ENCODE assay signal across 7 fruit fly cellular contexts in the genomic region with DNA sequence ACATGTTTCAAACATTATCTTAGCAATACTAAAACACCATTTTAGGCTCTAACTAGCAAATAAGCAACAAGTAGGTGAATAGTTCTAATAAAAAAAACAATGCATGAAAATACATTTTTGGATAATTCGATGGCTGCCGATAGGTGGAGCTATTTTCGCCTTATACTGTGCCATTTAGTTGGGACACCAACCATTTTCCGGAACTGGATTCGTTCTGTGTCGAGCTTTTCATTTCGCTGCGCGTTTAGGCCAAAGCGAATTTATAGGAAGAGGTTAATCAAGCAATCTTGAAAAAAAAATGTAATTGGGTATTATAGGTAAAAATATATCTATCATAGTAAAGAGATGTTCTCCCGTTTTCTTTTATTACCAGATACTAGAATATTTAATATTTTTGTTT.
TF ChIP-seq lines count a peak whose summit lies in the region.

No protein-coding gene starts in this region.

- peak; percentile 94 for TF ChIP-seq CTCF in S2 (optimal IDR thresholded peaks at IDR 0.05; lab: Kevin White, UChicago)
- peak; percentile 96 for TF ChIP-seq CTCF in whole organism, embryonic (GFP tag; optimal IDR thresholded peaks at IDR 0.05; lab: Kevin White, UChicago)

TF ChIP-seq in whole organism, 6 proteins besides CTCF, POLR2A, EP300 and RAD21:
- TF ChIP-seq Dll (optimal IDR thresholded peaks at IDR 0.05; lab: Kevin White, UChicago) (no peak), CG8478 (optimal IDR thresholded peaks at IDR 0.05; lab: Kevin White, UChicago) (peak; percentile 0)

TF ChIP-seq in whole organism, adult, 20 proteins besides CTCF, POLR2A, EP300 and RAD21:
- TF ChIP-seq bab1 (GFP tag; optimal IDR thresholded peaks at IDR 0.05; lab: Kevin White, UChicago) (no peak), CG33017 (tag; optimal IDR thresholded peaks at IDR 0.05; lab: Kevin White, UChicago) (no peak), cnc (optimal IDR thresholded peaks at IDR 0.05; lab: Kevin White, UChicago) (no peak), Crg-1 (GFP tag; optimal IDR thresholded peaks at IDR 0.05; lab: Kevin White, UChicago) (no peak), cic (GFP tag; optimal IDR thresholded peaks at IDR 0.05; lab: Kevin White, UChicago) (no peak), pad (GFP tag; optimal IDR thresholded peaks at IDR 0.05; lab: Kevin White, UChicago) (peak; percentile 23), CG11617 (GFP tag; optimal IDR thresholded peaks at IDR 0.05; lab: Kevin White, UChicago) (no peak), toe (GFP tag; optimal IDR thresholded peaks at IDR 0.05; lab: Kevin White, UChicago) (no peak), CG5204 (GFP tag; optimal IDR thresholded peaks at IDR 0.05; lab: Kevin White, UChicago) (no peak), tj (GFP tag; optimal IDR thresholded peaks at IDR 0.05; lab: Kevin White, UChicago) (no peak), Mnt (GFP tag; optimal IDR thresholded peaks at IDR 0.05; lab: Kevin White, UChicago) (no peak), CG12768 (GFP tag; optimal IDR thresholded peaks at IDR 0.05; lab: Kevin White, UChicago) (no peak), kay (GFP tag; lab: Kevin White, UChicago; ENCODE audit: borderline replicate concordance) (peak; percentile 51)

TF ChIP-seq in whole organism, embryonic, 481 proteins besides CTCF, POLR2A, EP300 and RAD21 (continues in another document):
- TF ChIP-seq gsb-n (tag; optimal IDR thresholded peaks at IDR 0.05; lab: Kevin White, UChicago) (peak; percentile 33), Dref (GFP tag; IDR thresholded peaks at IDR 0.05; lab: Robert Waterston, UW) (no peak), chif (GFP tag; optimal IDR thresholded peaks at IDR 0.05; lab: Kevin White, UChicago) (peak in 1 of 2 experiments; percentile 6), Bgb (GFP tag; IDR thresholded peaks at IDR 0.05; lab: Robert Waterston, UW; ENCODE audit: partially characterized antibody) (peak; percentile 16; the same call in 1 of the 2 replicates), scrt (GFP tag; optimal IDR thresholded peaks at IDR 0.05; lab: Kevin White, UChicago) (peak; percentile 92), Rfx (GFP tag; IDR thresholded peaks at IDR 0.05; lab: Robert Waterston, UW) (peak; percentile 51; the same call in 1 of the 2 replicates), Lhr (GFP tag; optimal IDR thresholded peaks at IDR 0.05; lab: Kevin White, UChicago) (peak; percentile 15), tgo (GFP tag; IDR thresholded peaks at IDR 0.05; lab: Robert Waterston, UW) (no peak), MESR4 (GFP tag; optimal IDR thresholded peaks at IDR 0.05; lab: Kevin White, UChicago) (no peak), grau (tag; optimal IDR thresholded peaks at IDR 0.05; lab: Kevin White, UChicago) (peak; percentile 12), knrl (GFP tag; IDR thresholded peaks at IDR 0.05; lab: Robert Waterston, UW; ENCODE audit: partially characterized antibody) (no peak; the same call in 2 of the 3 replicates), kah (GFP tag; optimal IDR thresholded peaks at IDR 0.05; lab: Kevin White, UChicago) (peak; percentile 84), sqz (GFP tag; optimal IDR thresholded peaks at IDR 0.05; lab: Kevin White, UChicago) (peak; percentile 68), CG18619 (GFP tag; optimal IDR thresholded peaks at IDR 0.05; lab: Kevin White, UChicago) (no peak), CG1603 (tag; optimal IDR thresholded peaks at IDR 0.05; lab: Kevin White, UChicago) (peak; percentile 35), CG2199 (GFP tag; IDR thresholded peaks at IDR 0.05; lab: Robert Waterston, UW) (peak; percentile 89)

TF ChIP-seq in whole organism, prepupa, 60 proteins besides CTCF, POLR2A, EP300 and RAD21:
- TF ChIP-seq CG1621 (tag; optimal IDR thresholded peaks at IDR 0.05; lab: Kevin White, UChicago) (no peak), svp (GFP tag; lab: Kevin White, UChicago) (peak; percentile 44), esn (GFP tag; optimal IDR thresholded peaks at IDR 0.05; lab: Kevin White, UChicago) (peak; percentile 25), CG6792 (GFP tag; optimal IDR thresholded peaks at IDR 0.05; lab: Kevin White, UChicago) (no peak)

TF ChIP-seq in whole organism, pupa, 21 proteins besides CTCF, POLR2A, EP300 and RAD21:
- no peak for TF ChIP-seq CG17806 (tag; optimal IDR thresholded peaks at IDR 0.05; lab: Kevin White, UChicago)
- TF ChIP-seq EcR (GFP tag; optimal IDR thresholded peaks at IDR 0.05; lab: Kevin White, UChicago), result no peak
- TF ChIP-seq CG14655 (GFP tag; optimal IDR thresholded peaks at IDR 0.05; lab: Kevin White, UChicago), result no peak
- TF ChIP-seq CG32121 (GFP tag; IDR thresholded peaks at IDR 0.05; lab: Robert Waterston, UW), result no peak
- no peak for TF ChIP-seq CG8301 (tag; optimal IDR thresholded peaks at IDR 0.05; lab: Kevin White, UChicago)
- no peak for TF ChIP-seq fd96Ca (GFP tag; IDR thresholded peaks at IDR 0.05; lab: Robert Waterston, UW)
- peak; percentile 37 for TF ChIP-seq D1 (tag; optimal IDR thresholded peaks at IDR 0.05; lab: Kevin White, UChicago)
- peak; percentile 44 for TF ChIP-seq CG12605 (GFP tag; IDR thresholded peaks at IDR 0.05; lab: Robert Waterston, UW)

TF ChIP-seq in whole organism, wandering third instar larva, 38 proteins besides CTCF, POLR2A, EP300 and RAD21:
- TF ChIP-seq h (GFP tag; optimal IDR thresholded peaks at IDR 0.05; lab: Kevin White, UChicago) (no peak), CG32264 (GFP tag; optimal IDR thresholded peaks at IDR 0.05; lab: Kevin White, UChicago) (no peak), Myc (optimal IDR thresholded peaks at IDR 0.05; lab: Kevin White, UChicago) (peak; percentile 72), Dfd (GFP tag; optimal IDR thresholded peaks at IDR 0.05; lab: Kevin White, UChicago) (no peak), sage (GFP tag; optimal IDR thresholded peaks at IDR 0.05; lab: Kevin White, UChicago) (no peak), Sp1 (GFP tag; optimal IDR thresholded peaks at IDR 0.05; lab: Kevin White, UChicago) (no peak), ey (GFP tag; optimal IDR thresholded peaks at IDR 0.05; lab: Kevin White, UChicago) (no peak), rgr (GFP tag; optimal IDR thresholded peaks at IDR 0.05; lab: Kevin White, UChicago) (no peak), sv (GFP tag; optimal IDR thresholded peaks at IDR 0.05; lab: Kevin White, UChicago) (no peak), CG9705 (GFP tag; optimal IDR thresholded peaks at IDR 0.05; lab: Kevin White, UChicago) (no peak), tai (GFP tag; optimal IDR thresholded peaks at IDR 0.05; lab: Kevin White, UChicago) (peak; percentile 6), N (GFP tag; optimal IDR thresholded peaks at IDR 0.05; lab: Kevin White, UChicago) (no peak)
TF ChIP-seq in whole organism, wandering third instar larva: peak in this region for 2.
